Worm (Caenorhabditis elegans): ENCODE measurements around the gene ril-1.

Gene ril-1

DNA sequence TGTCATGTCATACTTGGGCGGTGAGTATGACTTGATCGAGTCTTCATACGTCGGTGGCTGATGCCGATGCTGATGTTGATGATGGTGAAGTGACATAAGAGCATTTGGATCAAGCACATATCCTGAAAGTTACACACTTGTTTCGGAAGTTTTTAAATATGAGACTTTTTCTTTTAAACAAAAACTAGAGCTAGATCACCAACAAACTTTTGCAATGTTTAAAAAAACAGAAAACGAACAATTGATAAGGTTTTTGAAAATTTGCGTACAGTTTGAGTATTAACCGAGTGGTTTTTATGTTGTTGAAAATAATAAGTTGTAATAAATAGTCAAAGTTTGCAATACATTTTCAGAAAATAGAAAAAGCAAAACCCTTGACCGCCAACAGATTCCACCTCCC, 39.3 kb downstream of the ril-1 start, which contains the start of gene R02D5.4:
TSS of gene R02D5.4 (minus strand) at position 101 of the 400 bp plus-strand sequence.
- TF ChIP-seq lin-13 (GFP tag; optimal IDR thresholded peaks at IDR 0.05): no peak

DNA sequence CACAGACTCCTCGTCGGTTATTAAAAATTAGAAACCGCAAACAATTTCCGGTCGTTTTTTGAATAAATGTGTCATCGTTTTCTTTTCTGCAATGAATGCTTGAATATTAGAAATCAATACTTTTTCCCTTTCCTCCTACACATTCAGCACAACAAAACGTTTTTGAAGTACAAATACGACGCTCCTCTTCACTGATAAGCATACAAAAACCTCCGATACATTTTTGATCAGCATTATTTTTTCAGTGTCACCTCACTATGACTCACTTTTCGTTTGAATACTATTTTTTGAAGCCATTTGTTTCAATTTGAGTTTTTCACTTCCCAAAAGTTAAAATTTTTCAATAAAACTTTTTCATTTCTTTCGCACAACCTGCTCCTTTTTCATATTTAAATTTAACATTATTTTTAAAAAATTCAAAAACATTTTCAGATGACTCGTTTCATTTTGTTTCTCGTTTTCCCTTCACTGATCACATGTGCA, 41.2 kb downstream of the ril-1 start, which contains the start of gene R02D5.3:
TSS of gene R02D5.3 (plus strand) at position 433 of the 483 bp plus-strand sequence.
- TF ChIP-seq fos-1 (tag; optimal IDR thresholded peaks at IDR 0.05): peak; percentile 96
- no peak for TF ChIP-seq peb-1 (tag; optimal IDR thresholded peaks at IDR 0.05)
- TF ChIP-seq skn-1 (tag; optimal IDR thresholded peaks at IDR 0.05): peak; percentile 61

DNA sequence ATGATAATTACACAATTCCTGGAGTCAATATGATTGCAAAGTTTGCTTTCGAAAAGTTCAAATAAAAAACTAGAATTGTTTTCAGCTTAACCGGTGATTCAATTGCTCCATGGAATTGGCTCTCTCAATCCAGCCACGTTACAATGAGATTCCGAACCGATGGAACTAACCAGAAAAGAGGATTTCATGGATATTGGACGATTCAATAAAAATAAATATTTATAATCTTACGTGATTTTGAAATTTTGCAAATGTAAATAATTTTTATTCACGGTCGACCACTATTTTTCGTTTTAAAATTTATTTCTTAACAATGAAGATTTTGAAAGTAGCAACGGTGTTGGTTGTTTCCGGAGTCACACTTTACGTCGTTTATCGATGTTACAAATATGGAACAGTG, 41.9 kb downstream of the ril-1 start, which contains the start of gene R02D5.10:
TSS of gene R02D5.10 (plus strand) at position 301 of the 400 bp plus-strand sequence.
- TF ChIP-seq nhr-11 (tag; optimal IDR thresholded peaks at IDR 0.05) (no peak), R02D3.7 (tag; optimal IDR thresholded peaks at IDR 0.05) (no peak), mdl-1 (tag; optimal IDR thresholded peaks at IDR 0.05) (no peak), ztf-1 (GFP tag; conservative IDR thresholded peaks at IDR 0.05) (no peak), nhr-6 (tag; optimal IDR thresholded peaks at IDR 0.05) (no peak), unc-55 (GFP tag; optimal IDR thresholded peaks at IDR 0.05) (no peak), nhr-129 (tag; optimal IDR thresholded peaks at IDR 0.05) (no peak), blmp-1 (tag; optimal IDR thresholded peaks at IDR 0.05; ENCODE audit: insufficient read depth) (no peak), lin-39 (tag; optimal IDR thresholded peaks at IDR 0.05) (no peak), nhr-10 (tag; optimal IDR thresholded peaks at IDR 0.05) (no peak), egl-27 (tag; optimal IDR thresholded peaks at IDR 0.05) (no peak), ama-1 (optimal IDR thresholded peaks at IDR 0.05) (no peak), nhr-12 (tag; optimal IDR thresholded peaks at IDR 0.05) (no peak)

DNA sequence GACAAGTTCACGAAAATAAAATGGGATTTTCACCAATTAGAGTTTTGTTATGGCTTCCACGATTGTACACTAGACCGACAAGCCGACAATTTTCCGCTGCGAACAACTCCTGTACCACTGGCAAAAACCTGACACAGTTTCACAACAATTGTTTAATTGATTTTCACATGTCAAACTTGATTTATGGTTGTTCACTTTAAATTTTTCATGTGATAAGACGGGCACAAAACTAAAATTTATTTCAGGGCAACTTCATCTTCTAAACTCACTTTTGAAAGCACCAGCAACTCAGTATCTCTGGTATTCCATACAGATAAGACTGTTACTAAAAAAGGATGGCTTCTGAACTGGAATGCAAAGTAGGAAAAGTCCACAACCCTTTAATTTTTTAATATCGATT, 42.5 kb downstream of the ril-1 start, which contains the start of gene R02D5.7:
TSS of gene R02D5.7 (minus strand) at position 101 of the 400 bp plus-strand sequence.
- TF ChIP-seq nhr-12 (tag; optimal IDR thresholded peaks at IDR 0.05) (no peak), aly-2 (tag; optimal IDR thresholded peaks at IDR 0.05) (no peak), unc-55 (GFP tag; optimal IDR thresholded peaks at IDR 0.05) (no peak), elt-1 (tag; optimal IDR thresholded peaks at IDR 0.05) (no peak), sma-3 (GFP tag; optimal IDR thresholded peaks at IDR 0.05) (no peak), lsy-2 (tag; optimal IDR thresholded peaks at IDR 0.05) (no peak), sem-4 (tag; optimal IDR thresholded peaks at IDR 0.05) (no peak), ZK546.5 (tag; optimal IDR thresholded peaks at IDR 0.05) (no peak), egl-27 (tag; optimal IDR thresholded peaks at IDR 0.05) (no peak), unc-62 (GFP tag; optimal IDR thresholded peaks at IDR 0.05) (no peak), C34F6.9 (tag; optimal IDR thresholded peaks at IDR 0.05) (no peak), mdl-1 (tag; optimal IDR thresholded peaks at IDR 0.05) (no peak), ceh-16 (tag; optimal IDR thresholded peaks at IDR 0.05) (no peak), mab-5 (tag; optimal IDR thresholded peaks at IDR 0.05) (no peak), lin-11 (tag; optimal IDR thresholded peaks at IDR 0.05) (no peak), lin-39 (tag; optimal IDR thresholded peaks at IDR 0.05) (no peak), nhr-21 (tag; optimal IDR thresholded peaks at IDR 0.05) (no peak)

- TF ChIP-seq nhr-11 (tag; optimal IDR thresholded peaks at IDR 0.05): no peak
- TF ChIP-seq unc-55 (GFP tag; optimal IDR thresholded peaks at IDR 0.05): no peak
- TF ChIP-seq zag-1 (tag; optimal IDR thresholded peaks at IDR 0.05): no peak
- no peak for TF ChIP-seq ceh-16 (tag; optimal IDR thresholded peaks at IDR 0.05)
- no peak for TF ChIP-seq crh-2 (tag; optimal IDR thresholded peaks at IDR 0.05)
- no peak for TF ChIP-seq alr-1 (tag; optimal IDR thresholded peaks at IDR 0.05)
- no peak for TF ChIP-seq nhr-21 (tag; optimal IDR thresholded peaks at IDR 0.05)
Measured at ce11 chrV:14480533-14480932, 43.4 kb downstream of the ril-1 start.

DNA sequence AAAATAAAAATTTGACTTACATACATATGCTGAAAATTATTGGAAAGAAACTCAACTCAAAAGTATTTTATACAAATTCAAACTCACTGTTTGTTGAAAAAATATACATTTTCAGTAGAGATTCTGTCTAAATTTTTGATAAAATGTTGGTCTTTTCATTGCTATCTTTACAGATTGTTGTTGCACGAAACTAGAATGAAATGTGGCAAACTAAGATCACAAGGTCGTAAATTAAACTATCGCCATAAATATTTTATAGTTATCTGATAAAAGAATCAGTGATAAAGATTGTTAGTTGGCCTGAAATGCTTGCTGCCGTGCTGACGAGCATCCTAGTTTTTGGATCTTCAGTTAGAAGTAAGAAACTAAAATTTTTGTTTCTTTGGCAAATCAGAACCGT, 45.0 kb downstream of the ril-1 start, which contains the start of gene clec-55:
TSS of gene clec-55 (plus strand) at position 301 of the 400 bp plus-strand sequence.
- TF ChIP-seq egl-27 (tag; optimal IDR thresholded peaks at IDR 0.05): no peak
- no peak for TF ChIP-seq skn-1 (tag; optimal IDR thresholded peaks at IDR 0.05)
- no peak for TF ChIP-seq mdl-1 (tag; optimal IDR thresholded peaks at IDR 0.05)
- TF ChIP-seq elt-1 (tag; optimal IDR thresholded peaks at IDR 0.05): no peak
- no peak for TF ChIP-seq nhr-21 (tag; optimal IDR thresholded peaks at IDR 0.05)
- TF ChIP-seq peb-1 (tag; optimal IDR thresholded peaks at IDR 0.05): no peak
- no peak for TF ChIP-seq ztf-11 (tag; optimal IDR thresholded peaks at IDR 0.05)
- TF ChIP-seq ama-1 (optimal IDR thresholded peaks at IDR 0.05): no peak
- TF ChIP-seq nhr-10 (tag; optimal IDR thresholded peaks at IDR 0.05): no peak
- TF ChIP-seq zag-1 (tag; optimal IDR thresholded peaks at IDR 0.05): no peak
- no peak for TF ChIP-seq nhr-23 (tag; optimal IDR thresholded peaks at IDR 0.05)
- no peak for TF ChIP-seq R02D3.7 (tag; optimal IDR thresholded peaks at IDR 0.05)
- TF ChIP-seq nhr-12 (tag; optimal IDR thresholded peaks at IDR 0.05): no peak
- no peak for TF ChIP-seq gmeb-1 (tag; optimal IDR thresholded peaks at IDR 0.05)
- TF ChIP-seq nhr-129 (tag; optimal IDR thresholded peaks at IDR 0.05): no peak
- TF ChIP-seq nhr-237 (tag; optimal IDR thresholded peaks at IDR 0.05): no peak
- no peak for TF ChIP-seq fos-1 (tag; optimal IDR thresholded peaks at IDR 0.05)
- no peak for TF ChIP-seq unc-39 (tag; optimal IDR thresholded peaks at IDR 0.05)
